Worm (Caenorhabditis elegans) whole organism, mixed stage, embryonic: Measurements from ENCODE around the gene F07F6.4.

Source experiments
- blmp-1 ChIP-seq: fragments of 150-350 bp; optimal IDR thresholded peaks from 2 replicates; lab custom pipeline; 2014; ENCODE audit warnings: missing biosample characterization, missing genetic modification characterization
- ces-1 ChIP-seq: fragments of 150-350 bp; optimal IDR thresholded peaks from 2 replicates; lab custom pipeline; 2014; ENCODE audit warnings: missing biosample characterization, missing genetic modification reagents, missing genetic modification characterization
- lin-13 ChIP-seq: fragments of 150-350 bp; optimal IDR thresholded peaks from 2 replicates; lab custom pipeline; 2014; ENCODE audit warnings: missing biosample characterization, missing genetic modification characterization
- lsy-2 ChIP-seq: fragments of 150-350 bp; optimal IDR thresholded peaks from 2 replicates; lab custom pipeline; 2014; ENCODE audit warnings: missing biosample characterization, missing genetic modification characterization
- mab-5 ChIP-seq: fragments of 150-350 bp; optimal IDR thresholded peaks from 2 replicates; lab custom pipeline; 2014; ENCODE audit warnings: missing biosample characterization, missing genetic modification characterization
- unc-39 ChIP-seq: fragments of 150-350 bp; optimal IDR thresholded peaks from 2 replicates; lab custom pipeline; 2014; ENCODE audit warnings: missing biosample characterization, missing genetic modification characterization

DNA sequence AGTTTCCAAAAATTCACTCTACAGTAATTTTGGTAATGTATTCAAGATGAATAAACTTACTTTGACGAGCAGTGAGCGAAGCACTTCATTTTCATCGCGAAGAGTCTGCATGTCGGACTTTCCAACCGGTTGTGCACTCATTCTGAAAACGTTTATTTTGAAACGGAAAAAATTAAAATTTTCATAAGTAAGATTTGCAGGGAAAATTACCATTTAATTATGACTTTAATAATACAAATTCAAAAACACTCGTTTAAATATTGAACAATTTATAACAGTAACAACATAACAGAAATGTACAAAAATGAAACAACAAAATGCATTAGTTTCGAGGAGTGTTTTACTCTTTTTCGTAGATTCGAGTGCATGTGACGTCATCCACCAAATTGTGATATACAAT lies 16.9 kb downstream of the F07F6.4 start, which contains the start of the genes EEED8.13 and EEED8.18:
- TF ChIP-seq blmp-1 (tag; lab: Kevin White, UChicago), result no peak
- TF ChIP-seq lsy-2, result no peak
- no peak for TF ChIP-seq mab-5 (tag; lab: Kevin White, UChicago)
- TF ChIP-seq unc-39 (tag; lab: Kevin White, UChicago), result no peak
- no peak for TF ChIP-seq ces-1
- no peak for TF ChIP-seq lin-13 (tag; lab: Kevin White, UChicago)
